Fruit fly (Drosophila melanogaster) whole organism, embryonic: Measurements from ENCODE around the gene CG8526.

ENCODE experiments used
- Atf6 ChIP-seq: fragments of 200-800 bp; sonication (Bioruptor generic); IDR thresholded peaks from 2 replicates; pipeline ENCODE4 v1.3.6; 2022; ENCODE audit warnings: missing biosample characterization, missing genetic modification characterization
- CG10147 ChIP-seq: fragments of 200-800 bp; sonication (Bioruptor generic); optimal IDR thresholded peaks from 2 replicates; lab custom pipeline; 2019; ENCODE audit warnings: missing biosample characterization, mild to moderate bottlenecking, missing genetic modification characterization, moderate library complexity
- CG10209 ChIP-seq: fragments of 200-800 bp; sonication (Bioruptor generic); optimal IDR thresholded peaks from 3 replicates; lab custom pipeline; 2017; ENCODE audit warnings: missing biosample characterization, mild to moderate bottlenecking, missing genetic modification characterization, missing genetic modification reagents
- CG11456 ChIP-seq: fragments of 200-800 bp; sonication (Bioruptor generic); IDR thresholded peaks from 3 replicates; pipeline ENCODE4 v1.3.6; 2022; ENCODE audit warnings: missing biosample characterization, missing genetic modification characterization
- CG12104 ChIP-seq: fragments of 200-800 bp; sonication (Bioruptor generic); optimal IDR thresholded peaks from 3 replicates; lab custom pipeline; 2016; ENCODE audit warnings: missing biosample characterization, missing genetic modification characterization
- CG12769 ChIP-seq: fragments of 200-800 bp; sonication (Bioruptor generic); optimal IDR thresholded peaks from 2 replicates; lab custom pipeline; 2019; ENCODE audit warnings: missing biosample characterization, mild to moderate bottlenecking, missing genetic modification characterization, moderate library complexity
- CG14710 ChIP-seq: fragments of 200-800 bp; sonication (Bioruptor generic); optimal IDR thresholded peaks from 3 replicates; lab custom pipeline; 2019; ENCODE audit warnings: missing biosample characterization, mild to moderate bottlenecking, missing genetic modification characterization, moderate library complexity
- CG15696 ChIP-seq: fragments of 200-800 bp; sonication (Bioruptor generic); optimal IDR thresholded peaks from 2 replicates; lab custom pipeline; 2019; ENCODE audit warnings: missing biosample characterization, mild to moderate bottlenecking, missing genetic modification characterization, moderate library complexity
- CG1792 ChIP-seq: fragments of 200-800 bp; sonication (Bioruptor generic); optimal IDR thresholded peaks from 2 replicates; lab custom pipeline; 2016; ENCODE audit warnings: missing biosample characterization, missing genetic modification characterization
- CG18619 ChIP-seq: fragments of 200-800 bp; sonication (Bioruptor generic); optimal IDR thresholded peaks from 3 replicates; lab custom pipeline; 2017; ENCODE audit warnings: missing biosample characterization, mild to moderate bottlenecking, missing genetic modification characterization
- CG31441 ChIP-seq: fragments of 200-800 bp; sonication (Bioruptor generic); IDR thresholded peaks from 2 replicates; pipeline ENCODE4 v1.3.6; 2022; ENCODE audit warnings: missing biosample characterization, missing genetic modification characterization
- CG32532 ChIP-seq: fragments of 200-800 bp; sonication (Bioruptor generic); IDR thresholded peaks from 2 replicates; pipeline ENCODE4 v1.3.6; 2022; ENCODE audit warnings: missing biosample characterization, missing genetic modification characterization
- CG32772 ChIP-seq: fragments of 200-800 bp; sonication (Bioruptor generic); IDR thresholded peaks from 2 replicates; pipeline ENCODE4 v1.3.6; 2022; ENCODE audit warnings: missing biosample characterization, missing genetic modification characterization
- CG4282 ChIP-seq: fragments of 200-800 bp; sonication (Bioruptor generic); optimal IDR thresholded peaks from 2 replicates; lab custom pipeline; 2016; ENCODE audit warnings: missing biosample characterization, missing genetic modification characterization
- CG4424 ChIP-seq: fragments of 200-800 bp; sonication (Bioruptor generic); optimal IDR thresholded peaks from 3 replicates; lab custom pipeline; 2016; ENCODE audit warnings: missing biosample characterization, missing genetic modification characterization
- CG6654 ChIP-seq: fragments of 200-800 bp; sonication (Bioruptor generic); optimal IDR thresholded peaks from 2 replicates; lab custom pipeline; 2017; ENCODE audit warnings: missing biosample characterization, mild to moderate bottlenecking, missing genetic modification characterization
- CG7745 ChIP-seq: fragments of 200-800 bp; sonication (Bioruptor generic); optimal IDR thresholded peaks from 2 replicates; lab custom pipeline; 2018; ENCODE audit warnings: missing biosample characterization, mild to moderate bottlenecking, missing genetic modification characterization, moderate library complexity
- Camta ChIP-seq: fragments of 200-800 bp; sonication (Bioruptor generic); optimal IDR thresholded peaks from 2 replicates; lab custom pipeline; 2016; ENCODE audit warnings: missing biosample characterization, missing genetic modification characterization
- Chrac-16 ChIP-seq: fragments of 200-800 bp; sonication (Bioruptor generic); optimal IDR thresholded peaks from 3 replicates; lab custom pipeline; 2016; ENCODE audit warnings: missing biosample characterization, missing genetic modification characterization
- CkIIα-i1 ChIP-seq: fragments of 200-800 bp; sonication (Bioruptor generic); IDR thresholded peaks from 2 replicates; pipeline ENCODE4 v1.3.6; 2022; ENCODE audit warnings: missing biosample characterization, missing genetic modification characterization
- Dip3 ChIP-seq: fragments of 200-800 bp; sonication (Bioruptor generic); optimal IDR thresholded peaks from 3 replicates; lab custom pipeline; 2016; ENCODE audit warnings: missing biosample characterization, missing genetic modification characterization
- Dp ChIP-seq: fragments of 200-800 bp; sonication (Bioruptor generic); optimal IDR thresholded peaks from 2 replicates; lab custom pipeline; 2018; ENCODE audit warnings: missing biosample characterization, mild to moderate bottlenecking, missing genetic modification characterization, moderate library complexity
- Dref ChIP-seq: fragments of 200-800 bp; sonication (Bioruptor generic); IDR thresholded peaks from 2 replicates; pipeline ENCODE4 v1.3.6; 2022; ENCODE audit warnings: missing biosample characterization, missing genetic modification characterization
- E2f1 ChIP-seq: fragments of 200-800 bp; sonication (Bioruptor generic); IDR thresholded peaks from 2 replicates; pipeline ENCODE4 v1.3.6; 2022; ENCODE audit warnings: missing biosample characterization, missing genetic modification characterization
- ERR ChIP-seq: fragments of 200-800 bp; sonication (Bioruptor generic); optimal IDR thresholded peaks from 2 replicates; lab custom pipeline; 2016; ENCODE audit warnings: missing biosample characterization, missing genetic modification characterization
- Ets65A ChIP-seq: fragments of 200-800 bp; sonication (Bioruptor generic); peaks from one replicate; lab custom pipeline; 2016; ENCODE audit warnings: missing biosample characterization, missing genetic modification characterization
- Ets97D ChIP-seq: fragments of 200-800 bp; sonication (Bioruptor generic); optimal IDR thresholded peaks from 3 replicates; lab custom pipeline; 2016; ENCODE audit warnings: missing biosample characterization, missing genetic modification characterization
- Fer3 ChIP-seq: fragments of 200-800 bp; sonication (Bioruptor generic); optimal IDR thresholded peaks from 2 replicates; lab custom pipeline; 2018; ENCODE audit warnings: missing biosample characterization, mild to moderate bottlenecking, missing genetic modification characterization, moderate library complexity
- Hr78 ChIP-seq, 2 experiments: fragments of 200-800 bp in 1 of 2; fragments of >200 bp in 1 of 2; sonication (Bioruptor generic) in 1 of 2; optimal IDR thresholded peaks; 2 replicates each; lab custom pipeline; 2017 to 2019; ENCODE audit warnings: missing biosample characterization in 2 of 2, missing genetic modification characterization in 2 of 2, mild to moderate bottlenecking in 1 of 2, moderate library complexity in 1 of 2
- Sry-β ChIP-seq: fragments of 200-800 bp; sonication (Bioruptor generic); optimal IDR thresholded peaks from 2 replicates; lab custom pipeline; 2018; ENCODE audit warnings: missing biosample characterization, mild to moderate bottlenecking, missing genetic modification characterization, moderate library complexity
- Xrp1 ChIP-seq: fragments of 200-800 bp; sonication (Bioruptor generic); IDR thresholded peaks from 2 replicates; pipeline ENCODE4 v1.3.6; 2022; ENCODE audit warnings: missing biosample characterization, missing genetic modification characterization
- ab ChIP-seq: fragments of 200-800 bp; sonication (Bioruptor generic); optimal IDR thresholded peaks from 2 replicates; lab custom pipeline; 2016; ENCODE audit warnings: missing biosample characterization, missing genetic modification characterization
- abd-A ChIP-seq: fragments of 200-800 bp; sonication (Bioruptor generic); optimal IDR thresholded peaks from 3 replicates; lab custom pipeline; 2019; ENCODE audit warnings: missing biosample characterization, mild to moderate bottlenecking, missing genetic modification characterization, moderate library complexity
- aop ChIP-seq: fragments of 200-800 bp; sonication (Bioruptor generic); IDR thresholded peaks from 2 replicates; pipeline ENCODE4 v1.3.6; 2022; ENCODE audit warnings: missing biosample characterization, missing genetic modification characterization
- ase ChIP-seq: fragments of 200-800 bp; sonication (Bioruptor generic); IDR thresholded peaks from 3 replicates; pipeline ENCODE4 v1.3.6; 2022; ENCODE audit warnings: missing biosample characterization, missing genetic modification characterization
- dan ChIP-seq: fragments of 200-800 bp; sonication (Bioruptor generic); IDR thresholded peaks from 2 replicates; pipeline ENCODE4 v1.3.6; 2022; ENCODE audit warnings: missing biosample characterization, missing genetic modification characterization
- emc ChIP-seq: fragments of 200-800 bp; sonication (Bioruptor generic); optimal IDR thresholded peaks from 2 replicates; lab custom pipeline; 2016; ENCODE audit warnings: missing biosample characterization, missing genetic modification characterization
- gsb-n ChIP-seq: fragments of 200-800 bp; sonication (Bioruptor generic); optimal IDR thresholded peaks from 3 replicates; lab custom pipeline; 2018; ENCODE audit warnings: missing biosample characterization, mild to moderate bottlenecking, missing genetic modification characterization
- h ChIP-seq: fragments of >200 bp; optimal IDR thresholded peaks from 2 replicates; lab custom pipeline; 2017
- her ChIP-seq: fragments of 200-800 bp; sonication (Bioruptor generic); optimal IDR thresholded peaks from 2 replicates; lab custom pipeline; 2016; ENCODE audit warnings: missing biosample characterization, missing genetic modification characterization
- ind ChIP-seq: fragments of 200-800 bp; sonication (Bioruptor generic); optimal IDR thresholded peaks from 3 replicates; lab custom pipeline; 2016; ENCODE audit warnings: missing biosample characterization, missing genetic modification characterization
- nau ChIP-seq: fragments of 200-800 bp; sonication (Bioruptor generic); optimal IDR thresholded peaks from 3 replicates; lab custom pipeline; 2017; ENCODE audit warnings: missing biosample characterization, mild to moderate bottlenecking, missing genetic modification characterization, missing genetic modification reagents
- nom ChIP-seq: fragments of 200-800 bp; sonication (Bioruptor generic); optimal IDR thresholded peaks from 2 replicates; lab custom pipeline; 2017; ENCODE audit warnings: missing biosample characterization, missing genetic modification characterization, mild to moderate bottlenecking, moderate library complexity, missing genetic modification reagents
- peb ChIP-seq: fragments of 200-800 bp; sonication (Bioruptor generic); IDR thresholded peaks from 2 replicates; pipeline ENCODE4 v1.3.6; 2022; ENCODE audit warnings: missing biosample characterization, missing genetic modification characterization
- repo ChIP-seq: fragments of 200-800 bp; sonication (Bioruptor generic); optimal IDR thresholded peaks from 2 replicates; lab custom pipeline; 2016; ENCODE audit warnings: missing biosample characterization, missing genetic modification characterization
- slou ChIP-seq: fragments of 200-800 bp; sonication (Bioruptor generic); optimal IDR thresholded peaks from 3 replicates; lab custom pipeline; 2016; ENCODE audit warnings: missing biosample characterization, missing genetic modification characterization
- sqz ChIP-seq: fragments of 200-800 bp; sonication (Bioruptor generic); optimal IDR thresholded peaks from 3 replicates; lab custom pipeline; 2018; ENCODE audit warnings: missing biosample characterization, mild to moderate bottlenecking, missing genetic modification characterization
- stc ChIP-seq: fragments of 200-800 bp; sonication (Bioruptor generic); IDR thresholded peaks from 2 replicates; pipeline ENCODE4 v1.3.6; 2022; ENCODE audit warnings: missing biosample characterization, missing genetic modification characterization
- vnd ChIP-seq: fragments of 200-800 bp; sonication (Bioruptor generic); IDR thresholded peaks from 3 replicates; pipeline ENCODE4 v1.3.6; 2022; ENCODE audit warnings: missing biosample characterization, missing genetic modification characterization; ENCODE audit not compliant: partially characterized antibody
- vvl ChIP-seq: fragments of 200-800 bp; sonication (Bioruptor generic); IDR thresholded peaks from 2 replicates; pipeline ENCODE4 v1.3.6; 2022; ENCODE audit warnings: missing biosample characterization, missing genetic modification characterization
- yki ChIP-seq: fragments of >200 bp; optimal IDR thresholded peaks from 3 replicates; lab custom pipeline; 2018

The CG8526 gene

dm6 chr3R:9800644-9801330 lies at the start of gene CG8526, which contains the start of gene CG9467 (continued):
- TF ChIP-seq abd-A (tag; lab: Kevin White, UChicago) = no peak
- TF ChIP-seq CG12104 (GFP tag; lab: Kevin White, UChicago) = peak; percentile 58
- TF ChIP-seq peb = no peak
- no peak for TF ChIP-seq repo (GFP tag; lab: Kevin White, UChicago)
- TF ChIP-seq Sry-β = peak; percentile 44
- peak; percentile 90 for TF ChIP-seq CG14710
- no peak for TF ChIP-seq yki (lab: Kevin White, UChicago)
- TF ChIP-seq CG15696 (tag; lab: Kevin White, UChicago) = peak; percentile 77
- TF ChIP-seq CG4282 (GFP tag; lab: Kevin White, UChicago) = no peak
- peak; percentile 74 for TF ChIP-seq Chrac-16 (GFP tag; lab: Kevin White, UChicago)
- peak; percentile 38; the same call in 1 of the 2 replicates for TF ChIP-seq E2f1 (GFP tag; lab: Robert Waterston, UW)
- TF ChIP-seq Hr78 (GFP tag; optimal IDR thresholded peaks at IDR 0.05; lab: Kevin White, UChicago) = no peak
- TF ChIP-seq Fer3 (tag; lab: Kevin White, UChicago) = peak; percentile 53
- TF ChIP-seq ind (GFP tag; lab: Kevin White, UChicago) = peak; percentile 79
- TF ChIP-seq her (GFP tag; lab: Kevin White, UChicago) = no peak
- peak; percentile 69 for TF ChIP-seq CG32532 (GFP tag; lab: Robert Waterston, UW)
- no peak for TF ChIP-seq CG6654 (GFP tag; lab: Kevin White, UChicago)
- peak; percentile 59 for TF ChIP-seq slou (GFP tag; lab: Kevin White, UChicago)
- no peak for TF ChIP-seq ERR (GFP tag; lab: Kevin White, UChicago)
- peak; percentile 43 for TF ChIP-seq CG10209 (GFP tag; lab: Kevin White, UChicago)
- TF ChIP-seq gsb-n (tag; lab: Kevin White, UChicago) = no peak
- peak; percentile 65; the same call in 1 of the 2 replicates for TF ChIP-seq vvl
- peak; percentile 93 for TF ChIP-seq Ets65A
- no peak for TF ChIP-seq dan (GFP tag; lab: Robert Waterston, UW)
- TF ChIP-seq Ets97D (GFP tag; lab: Kevin White, UChicago) = peak; percentile 43
- no peak for TF ChIP-seq CG1792 (GFP tag; lab: Kevin White, UChicago)
- TF ChIP-seq ab (GFP tag; lab: Kevin White, UChicago) = no peak
- TF ChIP-seq CG10147 (GFP tag; lab: Kevin White, UChicago) = peak; percentile 78
- TF ChIP-seq emc (GFP tag; lab: Kevin White, UChicago) = no peak
- peak; percentile 73 for TF ChIP-seq vnd
- TF ChIP-seq CG11456 (GFP tag; lab: Robert Waterston, UW) = 0 out of 3 replicates have a peak, but pooled peaks have one; percentile 39
- no peak for TF ChIP-seq CkIIα-i1
- TF ChIP-seq Camta (GFP tag; lab: Kevin White, UChicago) = no peak
- TF ChIP-seq CG12769 (tag; lab: Kevin White, UChicago) = no peak
- peak; percentile 15 for TF ChIP-seq Dip3 (GFP tag; lab: Kevin White, UChicago)
- TF ChIP-seq h = no peak
- no peak for TF ChIP-seq CG7745 (tag; lab: Kevin White, UChicago)
- TF ChIP-seq Dref (GFP tag; lab: Robert Waterston, UW) = peak; percentile 34; the same call in 1 of the 2 replicates
- TF ChIP-seq stc = no peak; the same call in 1 of the 2 replicates
- no peak for TF ChIP-seq nau
- peak; percentile 77 for TF ChIP-seq Dp (GFP tag; lab: Kevin White, UChicago)
- no peak for TF ChIP-seq aop
- 0 out of 3 replicates have a peak, but pooled peaks have one; percentile 51 for TF ChIP-seq ase (GFP tag; lab: Robert Waterston, UW)
- no peak for TF ChIP-seq nom (GFP tag; lab: Kevin White, UChicago)
- TF ChIP-seq Atf6 = peak; percentile 51; the same call in 1 of the 2 replicates
- peak; percentile 53; the same call in 1 of the 2 replicates for TF ChIP-seq Xrp1 (GFP tag; lab: Robert Waterston, UW)
- TF ChIP-seq CG32772 (GFP tag; lab: Robert Waterston, UW) = peak; percentile 51; the same call in 1 of the 2 replicates
- no peak for TF ChIP-seq sqz (GFP tag; lab: Kevin White, UChicago)
- peak; percentile 97 for TF ChIP-seq CG31441
- TF ChIP-seq CG18619 (GFP tag; lab: Kevin White, UChicago) = peak; percentile 56
- TF ChIP-seq CG4424 (GFP tag; lab: Kevin White, UChicago) = peak; percentile 76
